Fruit fly (Drosophila melanogaster) Kc167 (cell line): ENCODE measurements around the gene CG4645.

ENCODE experiments used
- Myc ChIP-seq: fragments of >200 bp; optimal IDR thresholded peaks from 2 replicates; lab custom pipeline; 2017; ENCODE audit warnings: missing external identifiers
- Sin3A ChIP-seq: fragments of >200 bp; optimal IDR thresholded peaks from 2 replicates; lab custom pipeline; 2018; ENCODE audit warnings: missing external identifiers
- h ChIP-seq: fragments of >200 bp; optimal IDR thresholded peaks from 3 replicates; lab custom pipeline; 2018; ENCODE audit warnings: missing external identifiers
- insv ChIP-seq: fragments of >200 bp; optimal IDR thresholded peaks from 3 replicates; lab custom pipeline; 2018; ENCODE audit warnings: missing external identifiers
- psq ChIP-seq: fragments of >200 bp; optimal IDR thresholded peaks from 2 replicates; lab custom pipeline; 2017; ENCODE audit warnings: missing external identifiers
- ttk ChIP-seq: sonication (Bioruptor generic); optimal IDR thresholded peaks from 2 replicates; lab custom pipeline; 2017; ENCODE audit warnings: missing external identifiers

Gene CG4645

DNA sequence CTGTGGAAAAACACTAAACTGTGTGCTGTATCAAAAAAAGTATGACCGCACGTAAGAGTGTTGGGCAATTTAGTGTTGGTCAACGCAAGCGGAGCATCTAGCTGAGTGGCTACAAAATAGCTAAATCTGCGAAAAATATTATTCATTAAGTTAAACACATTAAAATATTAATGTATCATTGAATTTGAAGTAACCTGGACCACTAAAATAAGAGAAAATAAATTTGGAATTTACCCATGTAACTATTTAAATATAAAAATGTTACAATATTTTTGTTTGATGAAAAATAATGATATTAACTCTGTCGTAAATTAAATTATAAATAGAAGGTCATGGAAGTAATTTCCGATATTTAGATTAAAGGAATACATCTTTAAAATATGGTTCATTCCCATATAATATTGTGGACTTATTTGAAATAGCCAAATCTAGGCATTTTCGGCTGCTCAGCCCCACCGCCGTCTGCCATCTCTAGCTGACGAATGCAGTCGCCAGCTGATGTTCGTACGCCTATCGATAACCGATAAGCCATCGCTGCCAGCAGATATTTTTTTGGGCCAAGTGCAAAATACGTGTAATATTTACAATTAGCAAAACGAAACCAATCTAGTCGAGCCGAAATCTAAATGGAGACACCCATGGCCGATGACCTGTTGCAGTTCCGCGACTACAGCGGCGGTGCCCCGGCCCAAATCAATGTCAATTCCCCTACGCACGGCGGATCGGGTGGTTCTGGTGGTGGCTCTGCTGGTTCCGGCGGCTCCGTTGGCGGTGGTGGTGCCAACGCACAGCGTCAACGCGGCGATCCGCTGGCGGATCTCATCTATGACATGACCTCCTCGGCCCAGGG, at the start of gene CG4645, which contains the start of gene Brms1:
TSS of gene CG4645 (plus strand) at position 377 of the 850 bp plus-strand sequence.
TSS of gene Brms1 (minus strand) at position 46 of the 850 bp plus-strand sequence.
- TF ChIP-seq insv (lab: Kevin White, UChicago), result no peak
- TF ChIP-seq Myc (lab: Kevin White, UChicago), result no peak
- no peak for TF ChIP-seq psq
- no peak for TF ChIP-seq Sin3A
- no peak for TF ChIP-seq ttk (lab: Kevin White, UChicago)
- no peak for TF ChIP-seq h (lab: Kevin White, UChicago)

DNA sequence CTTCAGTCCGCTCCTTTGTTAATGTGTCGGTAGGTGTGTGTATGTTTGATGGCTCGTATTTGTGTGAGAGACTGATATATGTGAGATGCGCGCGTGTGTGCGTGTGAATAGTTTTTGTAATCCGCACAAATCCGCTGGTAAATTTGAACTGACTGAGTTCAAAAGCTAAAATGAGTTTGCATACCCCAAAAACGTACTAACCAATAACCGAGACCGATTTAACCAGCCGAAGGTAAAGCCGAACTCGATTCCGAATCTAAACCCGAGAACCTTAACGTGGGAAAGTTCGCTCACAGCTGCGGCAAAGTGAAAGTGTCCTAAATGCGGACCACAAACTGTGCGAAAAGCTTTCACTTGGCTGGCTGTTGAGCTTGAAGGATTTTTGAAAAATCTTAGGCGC, 41.1 kb upstream of the CG4645 start:
- TF ChIP-seq h (lab: Kevin White, UChicago), result no peak
- no peak for TF ChIP-seq Myc (lab: Kevin White, UChicago)

DNA sequence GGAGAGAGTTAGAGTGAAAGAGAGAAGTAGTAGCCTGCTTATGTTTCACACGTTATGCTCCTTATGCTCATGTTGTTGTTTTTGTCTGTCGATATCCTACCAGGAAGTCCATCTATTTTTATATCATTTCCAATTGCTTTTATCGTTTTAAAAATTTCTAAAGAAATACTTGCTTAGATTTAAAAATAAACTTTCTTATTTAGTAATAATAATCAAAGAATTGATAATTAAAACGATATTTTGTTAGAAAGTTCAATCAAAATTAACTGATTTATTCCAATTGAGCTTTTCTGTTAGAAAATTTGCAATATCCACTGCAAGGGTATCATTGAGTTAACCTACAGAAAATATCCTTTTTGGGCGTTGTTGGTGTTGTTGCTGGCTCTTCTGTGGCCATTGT, 39.9 kb upstream of the CG4645 start:
- TF ChIP-seq ttk (lab: Kevin White, UChicago), result no peak
- no peak for TF ChIP-seq insv (lab: Kevin White, UChicago)
- no peak for TF ChIP-seq h (lab: Kevin White, UChicago)
- no peak for TF ChIP-seq Myc (lab: Kevin White, UChicago)
- TF ChIP-seq Sin3A, result no peak
- TF ChIP-seq psq, result no peak

DNA sequence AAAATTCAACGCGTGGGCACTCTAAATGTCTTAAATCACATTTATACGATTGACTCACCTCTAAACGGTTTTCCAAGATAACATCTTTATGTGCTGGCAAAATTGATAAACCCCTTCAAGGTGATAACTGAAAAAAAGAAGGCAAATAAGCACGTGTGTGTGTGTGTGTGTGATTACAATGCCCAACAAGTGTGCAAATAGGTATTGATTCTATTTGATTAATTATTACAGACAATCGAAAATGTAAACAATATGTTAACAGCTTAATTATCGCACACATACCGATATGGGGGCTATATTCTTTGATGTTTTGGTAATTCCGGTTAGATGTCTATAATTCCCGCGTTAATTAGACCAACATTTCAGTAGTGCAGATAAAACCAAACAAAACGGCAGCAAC, 23.2 kb upstream of the CG4645 start:
- no peak for TF ChIP-seq insv (lab: Kevin White, UChicago)
- TF ChIP-seq Sin3A, result no peak
- TF ChIP-seq psq, result no peak
- no peak for TF ChIP-seq Myc (lab: Kevin White, UChicago)
- no peak for TF ChIP-seq ttk (lab: Kevin White, UChicago)
- TF ChIP-seq h (lab: Kevin White, UChicago), result no peak

DNA sequence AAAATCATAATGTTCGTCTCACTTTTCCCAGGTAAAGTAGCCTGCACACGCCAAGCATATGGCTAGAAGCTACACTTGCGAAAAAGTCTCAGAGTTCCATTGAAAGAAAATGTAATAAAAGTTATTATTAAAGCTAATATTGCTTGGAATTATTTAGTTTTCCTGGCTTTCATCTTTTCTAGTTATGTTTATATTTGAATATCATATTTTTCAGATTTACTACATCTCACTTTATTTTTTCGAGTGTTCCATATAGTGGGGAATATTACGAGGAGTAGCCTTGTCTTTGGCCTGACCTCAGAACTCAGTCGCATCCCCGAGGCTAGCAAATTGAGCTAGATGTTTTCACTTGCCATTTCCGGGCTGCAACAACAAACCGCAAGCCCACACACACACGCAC, 22.2 kb upstream of the CG4645 start:
- TF ChIP-seq insv (lab: Kevin White, UChicago) (no peak), Myc (lab: Kevin White, UChicago) (no peak), Sin3A (no peak), h (lab: Kevin White, UChicago) (no peak)

DNA sequence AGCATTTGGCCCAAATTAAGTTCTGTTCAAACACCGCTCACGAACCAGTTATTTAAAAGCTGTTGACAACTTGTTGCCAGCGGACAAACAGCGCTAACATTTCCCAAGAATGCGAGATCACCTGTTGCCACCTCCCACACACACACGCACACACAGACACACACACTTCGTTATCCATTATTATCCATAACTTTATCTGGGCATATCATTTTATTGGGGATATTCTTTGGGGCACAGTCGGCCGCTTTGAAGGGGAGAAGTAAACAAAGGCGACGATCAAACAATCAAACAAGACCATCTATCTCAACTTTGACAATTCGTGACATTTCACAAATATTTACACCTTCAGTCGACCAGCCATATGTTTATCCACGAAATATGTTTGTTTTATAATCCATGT, 20.7 kb upstream of the CG4645 start:
- TF ChIP-seq psq, result no peak
- no peak for TF ChIP-seq insv (lab: Kevin White, UChicago)
- no peak for TF ChIP-seq Myc (lab: Kevin White, UChicago)
- no peak for TF ChIP-seq ttk (lab: Kevin White, UChicago)
- no peak for TF ChIP-seq h (lab: Kevin White, UChicago)
- TF ChIP-seq Sin3A, result no peak

DNA sequence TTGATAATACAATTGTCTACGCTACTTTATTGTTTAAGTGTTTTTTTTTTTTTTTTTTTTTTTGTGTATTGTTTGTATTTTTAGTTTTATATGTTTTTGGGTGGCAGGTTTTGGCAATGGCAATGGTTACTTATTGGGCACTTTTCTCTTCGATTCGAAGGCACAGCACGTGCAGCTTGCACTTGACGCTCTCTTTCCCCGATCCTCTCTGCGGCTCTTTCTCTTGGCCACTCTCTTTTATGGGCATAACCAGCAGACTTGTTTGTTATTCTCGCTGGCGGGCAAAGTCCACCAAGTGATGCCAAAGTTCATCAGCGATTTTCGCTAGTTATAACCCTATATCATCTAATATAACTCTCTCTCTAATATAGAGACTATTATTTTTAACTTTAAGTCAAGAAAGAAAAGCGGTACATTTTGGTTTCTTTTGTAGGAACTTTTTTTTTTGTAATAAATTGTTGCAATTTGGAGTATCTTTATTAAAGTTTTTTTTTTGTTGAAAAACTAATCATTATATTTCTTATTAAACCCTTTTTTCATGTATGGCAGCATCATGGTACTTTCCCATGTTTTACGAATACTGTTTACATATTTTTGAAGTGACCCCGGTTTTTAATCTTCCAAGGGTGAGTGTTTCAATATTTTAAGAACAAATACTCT, 19.5 kb upstream of the CG4645 start:
- no peak for TF ChIP-seq insv (lab: Kevin White, UChicago)
- TF ChIP-seq ttk (lab: Kevin White, UChicago), result no peak
- TF ChIP-seq h (lab: Kevin White, UChicago), result no peak
- no peak for TF ChIP-seq psq
- TF ChIP-seq Sin3A, result no peak
- TF ChIP-seq Myc (lab: Kevin White, UChicago), result no peak

DNA sequence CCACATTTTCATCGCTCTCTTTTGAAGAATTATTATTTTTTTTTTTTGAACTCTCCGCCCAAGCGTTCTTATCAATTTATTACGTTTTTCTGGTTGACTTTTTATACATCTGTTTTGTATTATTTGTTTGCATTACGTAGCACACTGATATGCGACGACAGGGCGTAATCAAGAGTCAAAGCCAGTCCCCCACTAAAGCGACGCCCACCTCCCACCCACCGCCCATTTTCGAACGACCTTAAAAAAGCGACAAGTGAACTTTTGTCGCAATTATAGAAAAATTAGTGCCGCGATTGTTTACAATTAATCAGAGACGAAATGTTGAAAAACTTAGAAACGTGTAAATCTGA, 19.0 kb upstream of the CG4645 start:
- TF ChIP-seq insv (lab: Kevin White, UChicago) (no peak), Myc (lab: Kevin White, UChicago) (no peak), Sin3A (no peak), ttk (lab: Kevin White, UChicago) (no peak), psq (no peak), h (lab: Kevin White, UChicago) (no peak)

DNA sequence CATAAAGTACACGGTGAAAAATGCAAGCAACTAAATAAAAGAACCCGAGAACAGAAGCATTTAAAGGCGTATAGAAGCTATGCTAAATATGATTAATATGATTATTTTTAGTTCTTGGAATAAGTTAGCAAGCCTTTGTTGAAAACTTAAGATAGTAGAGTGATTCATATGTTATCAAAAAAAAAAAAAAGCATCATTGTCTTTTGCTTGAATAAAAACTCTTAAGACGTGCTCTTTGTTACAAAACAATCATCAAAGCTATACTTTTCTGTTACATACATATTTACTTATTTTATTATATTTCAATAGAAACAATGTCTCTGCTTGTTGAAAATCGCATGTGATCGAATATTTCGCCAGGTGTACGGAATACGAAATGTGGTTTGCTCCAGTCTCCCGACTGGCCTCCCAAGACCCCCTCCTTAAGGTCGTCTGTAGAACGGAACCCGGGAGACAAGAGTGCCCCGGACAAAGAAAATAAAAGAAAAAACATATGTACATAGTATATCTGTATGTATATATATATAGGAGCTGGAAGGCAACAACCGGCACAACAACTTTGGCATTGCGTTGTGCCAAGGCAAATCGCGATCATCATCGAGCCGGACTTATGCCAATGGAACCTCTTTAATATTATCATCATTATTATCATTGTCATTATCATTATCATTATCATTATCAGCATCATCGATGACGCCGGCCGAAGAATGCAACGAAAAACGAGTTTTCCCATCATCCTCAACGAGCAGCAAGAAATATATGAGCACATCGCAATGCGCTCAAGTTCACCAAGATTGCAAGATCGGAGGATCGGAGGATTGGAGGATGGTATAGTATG, 18.2 kb upstream of the CG4645 start:
- TF ChIP-seq ttk (lab: Kevin White, UChicago) (no peak), psq (no peak), insv (lab: Kevin White, UChicago) (no peak), Sin3A (no peak), Myc (lab: Kevin White, UChicago) (no peak), h (lab: Kevin White, UChicago) (no peak)

DNA sequence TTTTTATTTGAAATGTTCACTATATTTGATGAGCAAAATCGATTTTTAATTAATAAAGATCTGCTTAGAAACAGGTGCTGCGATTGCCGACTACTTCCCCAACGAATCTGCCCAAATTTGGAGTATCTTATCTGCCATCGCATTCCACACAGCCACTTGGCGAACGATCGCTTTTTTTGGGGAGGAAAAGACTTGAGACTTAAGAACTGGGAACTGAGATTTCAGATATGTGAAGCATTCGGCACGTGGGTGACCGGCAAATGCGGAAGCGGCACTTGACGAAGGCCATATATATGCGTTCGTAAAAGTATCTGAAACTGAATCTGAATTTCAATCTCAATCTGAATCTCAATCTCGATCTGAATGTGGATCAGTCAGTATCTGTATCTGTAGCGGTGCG, 15.8 kb upstream of the CG4645 start:
- no peak for TF ChIP-seq ttk (lab: Kevin White, UChicago)
- TF ChIP-seq Myc (lab: Kevin White, UChicago), result no peak
- no peak for TF ChIP-seq h (lab: Kevin White, UChicago)
- no peak for TF ChIP-seq psq
- no peak for TF ChIP-seq insv (lab: Kevin White, UChicago)
- no peak for TF ChIP-seq Sin3A

DNA sequence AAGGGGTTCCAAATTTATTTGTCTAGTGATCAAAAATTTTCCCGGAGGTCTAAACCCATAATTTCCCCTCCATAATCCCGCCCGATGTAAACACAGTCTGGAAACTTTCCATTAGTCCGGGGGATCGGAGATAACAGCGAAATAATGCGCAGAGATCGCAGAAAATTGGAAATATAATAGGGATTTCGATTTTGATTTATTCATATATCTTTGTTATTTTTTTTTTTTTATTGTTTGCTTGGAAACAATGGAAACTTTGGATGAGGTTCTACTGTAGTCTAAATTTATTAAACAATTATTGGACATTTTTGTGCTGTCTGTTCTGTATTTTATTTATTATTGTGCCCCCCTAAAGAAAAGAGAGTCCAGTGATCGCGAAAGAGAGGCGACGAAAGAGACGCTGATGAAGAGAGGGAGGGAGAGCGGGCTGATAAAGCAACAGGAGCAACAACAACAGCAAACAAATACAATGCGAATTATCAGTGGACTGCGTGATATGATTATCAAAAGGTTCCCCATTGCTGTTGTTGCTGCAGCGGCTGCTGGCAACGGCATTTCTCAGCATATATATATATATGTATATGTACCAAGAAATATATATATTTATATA, 14.5 kb upstream of the CG4645 start:
- no peak for TF ChIP-seq Myc (lab: Kevin White, UChicago)
- no peak for TF ChIP-seq ttk (lab: Kevin White, UChicago)
- TF ChIP-seq h (lab: Kevin White, UChicago), result no peak
- TF ChIP-seq Sin3A, result no peak
- TF ChIP-seq psq, result no peak
- no peak for TF ChIP-seq insv (lab: Kevin White, UChicago)
